Fruit fly (Drosophila melanogaster) whole organism, embryonic: Measurements from ENCODE around the gene CG7094.

Experiments
- ATbp ChIP-seq: fragments of 200-800 bp; sonication (Bioruptor generic); optimal IDR thresholded peaks from 2 replicates; lab custom pipeline; 2017; ENCODE audit warnings: missing biosample characterization, mild to moderate bottlenecking, missing genetic modification characterization, missing genetic modification reagents
- CG10267 ChIP-seq: fragments of 200-800 bp; sonication (Bioruptor generic); optimal IDR thresholded peaks from 2 replicates; lab custom pipeline; 2018; ENCODE audit warnings: missing biosample characterization, mild to moderate bottlenecking, missing genetic modification characterization, moderate library complexity
- CG10431 ChIP-seq: fragments of 200-800 bp; sonication (Bioruptor generic); optimal IDR thresholded peaks from 3 replicates; lab custom pipeline; 2018; ENCODE audit warnings: missing biosample characterization, mild to moderate bottlenecking, missing genetic modification characterization
- CG11093 ChIP-seq: fragments of 200-800 bp; sonication (Bioruptor generic); IDR thresholded peaks from 3 replicates; pipeline ENCODE4 v1.3.6; 2022; ENCODE audit warnings: missing biosample characterization, missing genetic modification characterization
- CG12659 ChIP-seq: fragments of 200-800 bp; sonication (Bioruptor generic); optimal IDR thresholded peaks from 3 replicates; lab custom pipeline; 2017; ENCODE audit warnings: mild to moderate bottlenecking, missing biosample characterization, missing genetic modification reagents, missing genetic modification characterization
- CG12744 ChIP-seq: fragments of 200-800 bp; sonication (Bioruptor generic); optimal IDR thresholded peaks from 2 replicates; lab custom pipeline; 2016; ENCODE audit warnings: missing biosample characterization, missing genetic modification characterization
- CG13296 ChIP-seq: fragments of 200-800 bp; sonication (Bioruptor generic); optimal IDR thresholded peaks from 3 replicates; lab custom pipeline; 2018; ENCODE audit warnings: missing biosample characterization, mild to moderate bottlenecking, missing genetic modification characterization
- CG14441 ChIP-seq: fragments of 200-800 bp; sonication (Bioruptor generic); IDR thresholded peaks from 2 replicates; pipeline ENCODE4 v1.3.6; 2022; ENCODE audit warnings: missing biosample characterization, missing genetic modification characterization
- CG16863 ChIP-seq: fragments of 200-800 bp; sonication (Bioruptor generic); optimal IDR thresholded peaks from 3 replicates; lab custom pipeline; 2016; ENCODE audit warnings: missing biosample characterization, missing genetic modification characterization
- CG17802 ChIP-seq: fragments of 200-800 bp; sonication (Bioruptor generic); optimal IDR thresholded peaks from 2 replicates; lab custom pipeline; 2018; ENCODE audit warnings: missing biosample characterization, mild to moderate bottlenecking, missing genetic modification characterization, moderate library complexity
- CG18011 ChIP-seq: fragments of 200-800 bp; sonication (Bioruptor generic); optimal IDR thresholded peaks from 2 replicates; lab custom pipeline; 2017; ENCODE audit warnings: missing biosample characterization, missing genetic modification characterization, mild to moderate bottlenecking, moderate library complexity, missing genotype
- CG2202 ChIP-seq: fragments of 200-800 bp; sonication (Bioruptor generic); optimal IDR thresholded peaks from 2 replicates; lab custom pipeline; 2018; ENCODE audit warnings: missing biosample characterization, mild to moderate bottlenecking, missing genetic modification characterization
- CG3281 ChIP-seq: fragments of 200-800 bp; sonication (Bioruptor generic); optimal IDR thresholded peaks from 3 replicates; lab custom pipeline; 2017; ENCODE audit warnings: missing biosample characterization, mild to moderate bottlenecking, missing genetic modification characterization
- CG33213 ChIP-seq: fragments of 200-800 bp; sonication (Bioruptor generic); optimal IDR thresholded peaks from 3 replicates; lab custom pipeline; 2016; ENCODE audit warnings: missing biosample characterization, missing genetic modification characterization
- CG3407 ChIP-seq: fragments of 200-800 bp; sonication (Bioruptor generic); optimal IDR thresholded peaks from 2 replicates; lab custom pipeline; 2018; ENCODE audit warnings: missing biosample characterization, mild to moderate bottlenecking, missing genetic modification characterization
- CG4730 ChIP-seq: fragments of 200-800 bp; sonication (Bioruptor generic); IDR thresholded peaks from 2 replicates; pipeline ENCODE4 v1.3.6; 2022; ENCODE audit warnings: missing biosample characterization, missing genetic modification characterization
- CG5245 ChIP-seq: fragments of 200-800 bp; sonication (Bioruptor generic); optimal IDR thresholded peaks from 3 replicates; lab custom pipeline; 2016; ENCODE audit warnings: missing biosample characterization, missing genetic modification characterization
- CG5953 ChIP-seq: fragments of 200-800 bp; sonication (Bioruptor generic); IDR thresholded peaks from 2 replicates; pipeline ENCODE4 v1.3.6; 2022; ENCODE audit warnings: missing biosample characterization, missing genetic modification characterization
- CG6175 ChIP-seq: fragments of 200-800 bp; sonication (Bioruptor generic); IDR thresholded peaks from 3 replicates; pipeline ENCODE4 v1.3.6; 2022; ENCODE audit warnings: missing biosample characterization, missing genetic modification characterization
- CG7745 ChIP-seq: fragments of 200-800 bp; sonication (Bioruptor generic); optimal IDR thresholded peaks from 2 replicates; lab custom pipeline; 2018; ENCODE audit warnings: missing biosample characterization, mild to moderate bottlenecking, missing genetic modification characterization, moderate library complexity
- CG7987 ChIP-seq: fragments of 200-800 bp; sonication (Bioruptor generic); optimal IDR thresholded peaks from 2 replicates; lab custom pipeline; 2018; ENCODE audit warnings: missing biosample characterization, mild to moderate bottlenecking, missing genetic modification characterization, moderate library complexity
- Camta ChIP-seq: fragments of 200-800 bp; sonication (Bioruptor generic); optimal IDR thresholded peaks from 2 replicates; lab custom pipeline; 2016; ENCODE audit warnings: missing biosample characterization, missing genetic modification characterization
- D ChIP-seq, 2 experiments: fragments of 200-800 bp in 1 of 2; fragments of >200 bp in 1 of 2; sonication (Bioruptor generic) in 1 of 2; optimal IDR thresholded peaks; 2 replicates in 1 of 2; 3 replicates in 1 of 2; lab custom pipeline; 2017; ENCODE audit warnings: mild to moderate bottlenecking in 1 of 2, missing biosample characterization in 1 of 2, missing genetic modification characterization in 1 of 2, missing genetic modification reagents in 1 of 2
- Hr78 ChIP-seq, 2 experiments: fragments of 200-800 bp in 1 of 2; fragments of >200 bp in 1 of 2; sonication (Bioruptor generic) in 1 of 2; optimal IDR thresholded peaks; 2 replicates each; lab custom pipeline; 2017 to 2019; ENCODE audit warnings: missing biosample characterization in 2 of 2, missing genetic modification characterization in 2 of 2, mild to moderate bottlenecking in 1 of 2, moderate library complexity in 1 of 2
- Mrtf ChIP-seq: fragments of 200-800 bp; sonication (Bioruptor generic); IDR thresholded peaks from 3 replicates; pipeline ENCODE4 v1.3.6; 2022; ENCODE audit warnings: missing biosample characterization, missing genetic modification characterization
- NK7.1 ChIP-seq: fragments of 200-800 bp; sonication (Bioruptor generic); optimal IDR thresholded peaks from 3 replicates; lab custom pipeline; 2016; ENCODE audit warnings: missing biosample characterization, missing genetic modification characterization
- Oaz ChIP-seq: fragments of 200-800 bp; sonication (Bioruptor generic); IDR thresholded peaks from 2 replicates; pipeline ENCODE4 v1.3.6; 2022; ENCODE audit warnings: missing biosample characterization, missing genetic modification characterization
- Side ChIP-seq: fragments of 200-800 bp; sonication (Bioruptor generic); optimal IDR thresholded peaks from 2 replicates; lab custom pipeline; 2016; ENCODE audit warnings: missing biosample characterization, missing genetic modification characterization
- TFAM ChIP-seq: fragments of 200-800 bp; sonication (Bioruptor generic); optimal IDR thresholded peaks from 2 replicates; lab custom pipeline; 2017; ENCODE audit warnings: missing biosample characterization, missing genetic modification characterization, inconsistent platforms
- Vsx1 ChIP-seq: fragments of 200-800 bp; sonication (Bioruptor generic); optimal IDR thresholded peaks from 2 replicates; lab custom pipeline; 2017; ENCODE audit warnings: missing biosample characterization, mild to moderate bottlenecking, missing genetic modification characterization, missing genetic modification reagents
- ap ChIP-seq: fragments of 200-800 bp; sonication (Bioruptor generic); IDR thresholded peaks from 2 replicates; pipeline ENCODE4 v1.3.6; 2022; ENCODE audit warnings: missing biosample characterization, missing genetic modification characterization
- ci ChIP-seq: fragments of 200-800 bp; sonication (Bioruptor generic); IDR thresholded peaks from 3 replicates; pipeline ENCODE4 v1.3.6; 2022; ENCODE audit warnings: missing biosample characterization, missing genetic modification characterization
- da ChIP-seq: fragments of 200-800 bp; sonication (Bioruptor generic); optimal IDR thresholded peaks from 2 replicates; lab custom pipeline; 2016; ENCODE audit warnings: missing biosample characterization, missing genetic modification characterization
- gcm2 ChIP-seq: fragments of 200-800 bp; sonication (Bioruptor generic); optimal IDR thresholded peaks from 2 replicates; lab custom pipeline; 2016; ENCODE audit warnings: missing biosample characterization, missing genetic modification characterization
- h ChIP-seq: fragments of >200 bp; optimal IDR thresholded peaks from 2 replicates; lab custom pipeline; 2017
- ken ChIP-seq: fragments of 200-800 bp; sonication (Bioruptor generic); IDR thresholded peaks from 3 replicates; pipeline ENCODE4 v1.3.6; 2022; ENCODE audit warnings: missing biosample characterization, missing genetic modification characterization
- lab ChIP-seq: fragments of 200-800 bp; sonication (Bioruptor generic); optimal IDR thresholded peaks from 3 replicates; lab custom pipeline; 2017; ENCODE audit warnings: missing biosample characterization, missing genetic modification characterization, mild to moderate bottlenecking, moderate library complexity, missing genetic modification reagents
- nau ChIP-seq: fragments of 200-800 bp; sonication (Bioruptor generic); optimal IDR thresholded peaks from 3 replicates; lab custom pipeline; 2017; ENCODE audit warnings: missing biosample characterization, mild to moderate bottlenecking, missing genetic modification characterization, missing genetic modification reagents
- oc ChIP-seq: fragments of 200-800 bp; sonication (Bioruptor generic); optimal IDR thresholded peaks from 2 replicates; lab custom pipeline; 2018; ENCODE audit warnings: missing biosample characterization, mild to moderate bottlenecking, missing genetic modification characterization, moderate library complexity
- pan ChIP-seq, 4 experiments: fragments of >200 bp in 3 of 4; fragments of 200-800 bp in 1 of 4; sonication (Bioruptor generic) in 1 of 4; optimal IDR thresholded peaks in 3 of 4; IDR thresholded peaks in 1 of 4; 2 replicates each; pipeline versions ENCODE4 v1.3.6 to Lab custom; 2017 to 2022; ENCODE audit warnings: missing biosample characterization in 2 of 4, missing genetic modification characterization in 2 of 4, mixed read lengths in 1 of 4
- pb ChIP-seq: fragments of 200-800 bp; sonication (Bioruptor generic); optimal IDR thresholded peaks from 3 replicates; lab custom pipeline; 2016; ENCODE audit warnings: missing biosample characterization, missing genetic modification characterization
- ranshi ChIP-seq: fragments of 200-800 bp; sonication (Bioruptor generic); IDR thresholded peaks from 2 replicates; pipeline ENCODE4 v1.3.6; 2022; ENCODE audit warnings: missing biosample characterization, missing genetic modification characterization
- repo ChIP-seq: fragments of 200-800 bp; sonication (Bioruptor generic); optimal IDR thresholded peaks from 2 replicates; lab custom pipeline; 2016; ENCODE audit warnings: missing biosample characterization, missing genetic modification characterization
- run ChIP-seq: fragments of 200-800 bp; sonication (Bioruptor generic); optimal IDR thresholded peaks from 3 replicates; lab custom pipeline; 2018; ENCODE audit warnings: missing biosample characterization, mild to moderate bottlenecking, missing genetic modification characterization
- salm ChIP-seq: fragments of 200-800 bp; sonication (Bioruptor generic); optimal IDR thresholded peaks from 2 replicates; lab custom pipeline; 2018; ENCODE audit warnings: missing biosample characterization, mild to moderate bottlenecking, missing genetic modification characterization
- tap ChIP-seq: fragments of 200-800 bp; optimal IDR thresholded peaks from 3 replicates; lab custom pipeline; 2019; ENCODE audit warnings: missing biosample characterization, mild to moderate bottlenecking, missing genetic modification characterization, moderate library complexity
- trem ChIP-seq: fragments of 200-800 bp; optimal IDR thresholded peaks from 3 replicates; lab custom pipeline; 2019; ENCODE audit warnings: missing biosample characterization, mild to moderate bottlenecking, missing genetic modification characterization, moderate library complexity
- ttk ChIP-seq: fragments of 200-800 bp; sonication (Bioruptor generic); IDR thresholded peaks from 2 replicates; pipeline ENCODE4 v2.1.2; 2022; ENCODE audit warnings: missing biosample characterization, missing genetic modification characterization

Gene CG7094

DNA sequence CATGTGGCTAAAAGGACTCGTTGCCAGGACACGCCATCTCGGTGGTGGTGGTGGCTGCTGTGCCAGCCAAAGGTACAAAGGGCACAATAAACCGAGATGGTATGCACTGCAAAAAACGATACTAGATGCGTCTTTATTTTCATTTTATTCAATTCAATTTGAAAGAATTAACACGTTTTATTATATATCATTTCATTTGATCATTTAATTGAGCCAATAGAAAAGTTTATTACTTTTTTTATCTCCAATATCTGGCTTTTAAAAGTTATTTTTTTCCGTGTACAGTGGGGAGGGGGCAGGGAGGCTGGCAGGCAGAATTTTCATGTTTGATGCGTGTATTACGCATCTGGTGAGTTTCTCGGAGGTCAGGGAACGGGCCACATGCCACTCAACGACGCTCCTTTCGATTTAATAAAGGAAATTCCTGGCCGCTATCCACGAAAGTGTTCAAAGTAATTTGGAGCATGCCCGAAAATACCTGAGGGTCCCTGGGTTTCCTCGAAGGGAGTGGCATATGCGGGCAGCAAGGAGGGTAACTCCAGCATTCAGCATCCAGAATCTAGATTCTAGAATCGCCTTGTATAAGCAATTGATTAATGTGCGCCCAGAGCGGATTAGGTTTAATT is 41.4 kb downstream of the CG7094 start:
- TF ChIP-seq CG18011, result no peak
- TF ChIP-seq CG5245 (GFP tag; lab: Kevin White, UChicago), result peak; percentile 80
- peak; percentile 80 for TF ChIP-seq oc (tag; lab: Kevin White, UChicago)
- 0 out of 3 replicates have a peak, but pooled peaks have one; percentile 34 for TF ChIP-seq CG6175
- TF ChIP-seq D (optimal IDR thresholded peaks at IDR 0.05; lab: Kevin White, UChicago), result no peak
- TF ChIP-seq D (GFP tag; optimal IDR thresholded peaks at IDR 0.05; lab: Kevin White, UChicago), result peak; percentile 92
- TF ChIP-seq run (tag; lab: Kevin White, UChicago), result peak; percentile 74
- peak; percentile 80 for TF ChIP-seq ken (GFP tag; lab: Robert Waterston, UW)
- TF ChIP-seq CG4730, result peak; percentile 85
- TF ChIP-seq tap (tag; lab: Kevin White, UChicago), result peak; percentile 91
- no peak for TF ChIP-seq h (lab: Kevin White, UChicago)
- TF ChIP-seq nau (GFP tag; lab: Kevin White, UChicago), result peak; percentile 68
- peak; percentile 76; the same call in 2 of the 3 replicates for TF ChIP-seq Mrtf (GFP tag; lab: Robert Waterston, UW)
- peak; percentile 66 for TF ChIP-seq pb
- peak; percentile 60 for TF ChIP-seq CG17802 (tag; lab: Kevin White, UChicago)
- TF ChIP-seq TFAM (GFP tag; lab: Kevin White, UChicago), result peak; percentile 73
- TF ChIP-seq ttk (GFP tag; lab: Robert Waterston, UW), result peak; percentile 86
- TF ChIP-seq Camta (GFP tag; lab: Kevin White, UChicago), result peak; percentile 72
- TF ChIP-seq CG12659 (GFP tag; lab: Kevin White, UChicago), result peak; percentile 86
- TF ChIP-seq Vsx1 (GFP tag; lab: Kevin White, UChicago), result peak; percentile 75
- peak; percentile 77 for TF ChIP-seq CG11093 (GFP tag; lab: Robert Waterston, UW)
- peak; percentile 60 for TF ChIP-seq repo (GFP tag; lab: Kevin White, UChicago)
- no peak for TF ChIP-seq CG12744 (GFP tag; lab: Kevin White, UChicago)
- TF ChIP-seq CG16863 (GFP tag; lab: Kevin White, UChicago), result peak; percentile 79
- peak; percentile 88 for TF ChIP-seq ci (GFP tag; lab: Robert Waterston, UW)
- TF ChIP-seq lab (GFP tag; lab: Kevin White, UChicago), result peak; percentile 94
- TF ChIP-seq Hr78 (GFP tag; optimal IDR thresholded peaks at IDR 0.05; lab: Kevin White, UChicago), result peak in 1 of 2 experiments; percentile 62
- peak; percentile 71 for TF ChIP-seq Side (GFP tag; lab: Kevin White, UChicago)
- TF ChIP-seq CG10267 (tag; lab: Kevin White, UChicago), result peak; percentile 87
- peak; percentile 88 for TF ChIP-seq CG13296 (GFP tag; lab: Kevin White, UChicago)
- TF ChIP-seq gcm2 (GFP tag; lab: Kevin White, UChicago), result no peak
- peak; percentile 75 for TF ChIP-seq CG14441 (GFP tag; lab: Robert Waterston, UW)
- TF ChIP-seq Oaz (GFP tag; lab: Robert Waterston, UW), result peak; percentile 54; the same call in 1 of the 2 replicates
- TF ChIP-seq pan (optimal IDR thresholded peaks at IDR 0.05; lab: Kevin White, UChicago), result no peak
- TF ChIP-seq pan (GFP tag; optimal IDR thresholded peaks at IDR 0.05 in 1 of 2, IDR thresholded peaks at IDR 0.05 in 1 of 2), result peak in 1 of 2 experiments; percentile 89
- peak; percentile 57 for TF ChIP-seq NK7.1 (GFP tag; lab: Kevin White, UChicago)
- TF ChIP-seq ranshi (GFP tag; lab: Robert Waterston, UW), result peak; percentile 88
- TF ChIP-seq CG33213 (GFP tag; lab: Kevin White, UChicago), result peak; percentile 61
- TF ChIP-seq ATbp, result peak; percentile 89
- peak; percentile 85 for TF ChIP-seq CG2202 (tag; lab: Kevin White, UChicago)
- peak; percentile 46 for TF ChIP-seq CG7987
- TF ChIP-seq salm (tag; lab: Kevin White, UChicago), result peak; percentile 74
- TF ChIP-seq CG3281, result peak; percentile 81
- peak; percentile 81 for TF ChIP-seq CG3407 (GFP tag; lab: Kevin White, UChicago)
- TF ChIP-seq CG7745 (tag; lab: Kevin White, UChicago), result peak; percentile 46
- TF ChIP-seq CG10431, result peak; percentile 82
- peak; percentile 40 for TF ChIP-seq da
- TF ChIP-seq trem (tag; lab: Kevin White, UChicago), result peak; percentile 90
- peak; percentile 77 for TF ChIP-seq ap (GFP tag; lab: Robert Waterston, UW)
- TF ChIP-seq CG5953 (GFP tag; lab: Robert Waterston, UW), result 0 out of 2 replicates have a peak, but pooled peaks have one; percentile 23
